Worm (Caenorhabditis elegans): ENCODE measurements around the gene bra-2.

Gene bra-2

ce11 chrIII:931405-931804, 20.3 kb downstream of the bra-2 start:
- peak; percentile 18 for TF ChIP-seq xnd-1 (tag; optimal IDR thresholded peaks at IDR 0.05)
- TF ChIP-seq ceh-79 (tag; optimal IDR thresholded peaks at IDR 0.05), result peak; percentile 73
- TF ChIP-seq hrde-1 (tag; optimal IDR thresholded peaks at IDR 0.05; ENCODE audit: borderline replicate concordance), result peak; percentile 33
- TF ChIP-seq hlh-12 (tag; optimal IDR thresholded peaks at IDR 0.05), result peak; percentile 75
- TF ChIP-seq F55B11.4 (tag; optimal IDR thresholded peaks at IDR 0.05; ENCODE audit: borderline replicate concordance, insufficient read depth), result peak; percentile 22
- TF ChIP-seq F52B5.7 (tag; optimal IDR thresholded peaks at IDR 0.05), result peak; percentile 60
- peak in 1 of 2 experiments; percentile 62 for TF ChIP-seq rec-8 (tag; optimal IDR thresholded peaks at IDR 0.05)
- peak; percentile 51 for TF ChIP-seq mxl-1 (tag; optimal IDR thresholded peaks at IDR 0.05)
- TF ChIP-seq nhr-179 (tag; optimal IDR thresholded peaks at IDR 0.05), result peak; percentile 89
- TF ChIP-seq die-1 (tag; optimal IDR thresholded peaks at IDR 0.05), result peak; percentile 66
- peak; percentile 46 for TF ChIP-seq mes-4 (tag; optimal IDR thresholded peaks at IDR 0.05)

- no peak for TF ChIP-seq attf-6 (GFP tag; IDR thresholded peaks at IDR 0.05)
- TF ChIP-seq F10E7.11 (tag; optimal IDR thresholded peaks at IDR 0.05), result no peak
- no peak for TF ChIP-seq F52B5.7 (tag; optimal IDR thresholded peaks at IDR 0.05)
- no peak for TF ChIP-seq lin-54 (GFP tag; optimal IDR thresholded peaks at IDR 0.05)
- peak; percentile 68 for TF ChIP-seq unc-62 (GFP tag; optimal IDR thresholded peaks at IDR 0.05)
- no peak for TF ChIP-seq mcd-1 (GFP tag; IDR thresholded peaks at IDR 0.05)
- TF ChIP-seq ZK185.1 (tag; optimal IDR thresholded peaks at IDR 0.05; ENCODE audit: poor library complexity, severe bottlenecking), result no peak
- TF ChIP-seq aptf-3 (GFP tag; IDR thresholded peaks at IDR 0.05), result no peak
- peak; percentile 71 for TF ChIP-seq nhr-80 (tag; optimal IDR thresholded peaks at IDR 0.05)
- peak; percentile 69; the same call in 1 of the 2 replicates for TF ChIP-seq cebp-1 (GFP tag; IDR thresholded peaks at IDR 0.05)
- peak; percentile 60 for TF ChIP-seq cebp-1 (tag; optimal IDR thresholded peaks at IDR 0.05)
- peak in 1 of 2 experiments; percentile 2 for TF ChIP-seq let-607 (tag; optimal IDR thresholded peaks at IDR 0.05)
- TF ChIP-seq hmg-20 (GFP tag; IDR thresholded peaks at IDR 0.05), result no peak
Measured at ce11 chrIII:936037-936507, 25.0 kb downstream of the bra-2 start, which contains the start of gene fbxa-55. Gene fbxa-55 (minus strand): TSS chrIII:936087.

- TF ChIP-seq B0035.1 (tag; optimal IDR thresholded peaks at IDR 0.05) (no peak), snpc-3.4 (tag; optimal IDR thresholded peaks at IDR 0.05) (no peak), athp-1 (tag; optimal IDR thresholded peaks at IDR 0.05) (no peak), hmg-20 (GFP tag; IDR thresholded peaks at IDR 0.05) (no peak), nhr-179 (tag; optimal IDR thresholded peaks at IDR 0.05) (no peak), egrh-3 (GFP tag; IDR thresholded peaks at IDR 0.05) (no peak), ztf-22 (GFP tag; optimal IDR thresholded peaks at IDR 0.05) (no peak), rec-8 (tag; optimal IDR thresholded peaks at IDR 0.05) (no peak)
Measured at ce11 chrIII:937961-938360, 26.9 kb downstream of the bra-2 start, which contains the start of gene fbxa-56. Gene fbxa-56 (minus strand): TSS chrIII:938061.

- TF ChIP-seq nhr-120 (GFP tag; IDR thresholded peaks at IDR 0.05) (no peak), chd-7 (tag; optimal IDR thresholded peaks at IDR 0.05) (no peak), B0019.2 (GFP tag; conservative IDR thresholded peaks at IDR 0.05) (no peak), nhr-80 (tag; optimal IDR thresholded peaks at IDR 0.05) (no peak), madf-3 (GFP tag; IDR thresholded peaks at IDR 0.05) (no peak), madf-10 (tag; optimal IDR thresholded peaks at IDR 0.05) (no peak), hrde-1 (tag; optimal IDR thresholded peaks at IDR 0.05; ENCODE audit: borderline replicate concordance) (no peak), ztf-6 (GFP tag; IDR thresholded peaks at IDR 0.05) (no peak)
Measured at ce11 chrIII:938569-938968, 27.5 kb downstream of the bra-2 start, which contains the start of gene fbxa-22. Gene fbxa-22 (plus strand): TSS chrIII:938869.
